Worm (Caenorhabditis elegans): ENCODE results near the gene K02E7.10.
"Not testable (repeated sequence)": the region's sequence is repeated elsewhere in the genome, so short reads cannot be mapped to it uniquely, and the experiment has no call there.

Gene K02E7.10

DNA sequence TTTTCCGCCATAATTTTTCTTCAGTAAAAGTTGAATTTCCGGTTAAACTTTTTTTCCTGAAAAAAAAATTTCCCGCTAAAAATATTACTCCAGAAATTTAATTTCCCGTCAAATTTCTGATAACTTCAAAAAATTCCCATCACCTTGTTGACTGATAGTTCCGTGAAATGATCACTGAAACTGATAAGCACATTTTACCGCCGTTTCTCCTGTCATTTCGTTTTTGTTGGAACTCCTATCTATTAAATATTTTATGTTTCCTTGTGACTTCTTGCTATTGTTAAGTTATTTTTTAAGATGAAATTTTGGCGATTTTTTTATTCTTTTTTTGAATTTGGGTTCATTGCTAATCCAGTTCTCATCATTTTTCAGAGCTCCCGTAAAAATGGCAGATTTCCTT is 38.2 kb downstream of the K02E7.10 start, which contains the start of gene math-34:
Gene math-34 (plus strand): TSS at position 371 of the 400 bp plus-strand sequence.
- TF ChIP-seq zip-11 (GFP tag; IDR thresholded peaks at IDR 0.05) (no peak), tra-1 (GFP tag; IDR thresholded peaks at IDR 0.05) (0 out of 2 replicates have a peak, but pooled peaks have one; percentile 23), hlh-11 (tag; optimal IDR thresholded peaks at IDR 0.05) (no peak), D1046.2 (GFP tag; IDR thresholded peaks at IDR 0.05) (no peak), daf-16 (GFP tag; optimal IDR thresholded peaks at IDR 0.05) (no peak), daf-16 (tag; optimal IDR thresholded peaks at IDR 0.05) (peak; percentile 68), dmd-6 (GFP tag; IDR thresholded peaks at IDR 0.05) (peak; percentile 68), nhr-11 (tag; optimal IDR thresholded peaks at IDR 0.05) (no peak), nhr-77 (tag; optimal IDR thresholded peaks at IDR 0.05) (peak; percentile 41), nhr-28 (tag; optimal IDR thresholded peaks at IDR 0.05) (peak; percentile 65), pqm-1 (tag; optimal IDR thresholded peaks at IDR 0.05) (peak; percentile 52), egl-27 (tag; optimal IDR thresholded peaks at IDR 0.05) (no peak), cey-2 (tag; optimal IDR thresholded peaks at IDR 0.05; ENCODE audit: borderline replicate concordance, insufficient read depth) (no peak)

DNA sequence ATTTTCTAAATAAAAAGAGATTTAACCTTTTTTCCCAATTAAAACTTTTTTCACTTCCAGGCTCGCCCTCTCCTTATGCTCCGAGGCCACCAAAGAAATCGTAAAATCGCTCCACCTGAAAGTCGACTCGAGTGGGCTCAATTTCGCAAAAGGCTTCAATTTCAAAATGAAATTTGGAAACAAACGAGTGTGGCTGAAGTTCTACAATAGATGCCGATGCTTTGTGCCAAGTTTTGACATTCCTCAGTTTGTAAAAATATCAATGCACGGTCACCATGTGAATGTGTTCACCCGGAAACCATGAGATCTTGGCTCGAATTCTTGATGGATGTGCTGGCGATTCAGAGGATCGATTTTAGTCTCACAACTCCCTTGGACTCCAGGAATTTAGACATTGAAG is 40.1 kb downstream of the K02E7.10 start, which contains the start of gene M01D1.12:
Gene M01D1.12 (plus strand): TSS at position 301 of the 400 bp plus-strand sequence.
- TF ChIP-seq gei-8 (GFP tag; optimal IDR thresholded peaks at IDR 0.05), result no peak
- no peak for TF ChIP-seq Y48G9A.11 (GFP tag; IDR thresholded peaks at IDR 0.05)
- TF ChIP-seq ces-1 (GFP tag; optimal IDR thresholded peaks at IDR 0.05), result no peak
- TF ChIP-seq daf-19 (GFP tag; conservative IDR thresholded peaks at IDR 0.05), result no peak
- TF ChIP-seq ama-1 (optimal IDR thresholded peaks at IDR 0.05), result no peak
- TF ChIP-seq lin-38 (GFP tag; IDR thresholded peaks at IDR 0.05), result no peak
- no peak for TF ChIP-seq rbr-2 (tag; optimal IDR thresholded peaks at IDR 0.05)
- TF ChIP-seq nhr-11 (tag; optimal IDR thresholded peaks at IDR 0.05), result no peak
- no peak for TF ChIP-seq unc-130 (GFP tag; optimal IDR thresholded peaks at IDR 0.05)
- no peak for TF ChIP-seq daf-8 (GFP tag; IDR thresholded peaks at IDR 0.05)
- no peak for TF ChIP-seq madf-9 (GFP tag; conservative IDR thresholded peaks at IDR 0.05)
- no peak for TF ChIP-seq ceh-28 (tag; optimal IDR thresholded peaks at IDR 0.05)
- TF ChIP-seq lsy-2 (tag; optimal IDR thresholded peaks at IDR 0.05), result no peak
- TF ChIP-seq nhr-6 (tag; optimal IDR thresholded peaks at IDR 0.05), result no peak
- no peak for TF ChIP-seq fos-1 (tag; optimal IDR thresholded peaks at IDR 0.05)
- no peak for TF ChIP-seq F10B5.3 (tag; optimal IDR thresholded peaks at IDR 0.05)

DNA sequence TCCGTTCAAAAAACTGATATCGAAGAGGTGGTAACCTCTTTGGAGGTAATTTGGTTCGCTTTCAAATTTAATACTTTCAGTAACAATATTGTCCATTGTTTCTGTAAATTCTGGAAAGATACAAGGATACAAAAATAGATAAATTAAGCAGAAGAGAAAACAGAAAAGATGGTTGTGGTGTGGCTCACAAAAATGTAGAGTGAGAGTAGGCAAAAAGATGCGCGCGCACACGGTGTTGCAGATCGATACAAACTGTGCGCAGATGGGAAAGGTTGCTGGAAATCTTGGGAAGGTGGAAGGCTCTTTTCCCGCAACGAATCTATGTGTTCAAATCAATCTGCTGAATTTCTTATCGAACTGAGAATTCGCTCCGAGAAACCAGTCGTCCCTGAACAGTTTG is 42.1 kb downstream of the K02E7.10 start, which contains the start of gene btb-11:
Gene btb-11 (minus strand): TSS at position 101 of the 400 bp plus-strand sequence.
- TF ChIP-seq F26F4.8 (GFP tag; conservative IDR thresholded peaks at IDR 0.05); nhr-77 (tag; optimal IDR thresholded peaks at IDR 0.05); lin-13 (GFP tag; optimal IDR thresholded peaks at IDR 0.05): not testable (repeated sequence)

Measured in whole organism, L4 larva.